Fruit fly (Drosophila melanogaster): ENCODE measurements around the gene CG14839.

Gene CG14839

DNA sequence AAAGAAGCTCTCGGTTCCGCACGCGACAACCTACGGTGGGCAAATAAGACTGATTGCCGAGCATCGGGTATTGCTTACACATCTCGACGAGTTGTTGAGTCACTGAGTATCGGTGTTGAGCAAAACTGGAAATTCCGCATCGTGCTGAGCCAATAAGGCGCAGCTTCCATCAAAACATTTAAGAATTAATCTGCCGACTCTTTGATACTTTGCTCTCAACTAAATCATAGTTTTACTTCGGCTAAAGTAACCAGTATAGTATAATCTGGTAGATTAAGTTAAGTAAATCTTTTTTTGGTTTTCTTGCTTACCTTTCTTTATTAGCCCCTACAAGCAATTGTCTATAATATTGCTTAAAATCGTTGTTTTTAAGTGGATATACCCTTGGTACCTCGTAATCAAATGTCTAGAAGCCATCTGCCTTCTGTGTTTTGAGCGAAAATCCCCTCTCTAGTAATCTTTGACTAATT lies 38.0 kb upstream of the CG14839 start, which contains the start of gene Sp212 (continued):
- TF ChIP-seq CG6276 (GFP tag; optimal IDR thresholded peaks at IDR 0.05) (no peak), Met (GFP tag; optimal IDR thresholded peaks at IDR 0.05) (no peak), CG3919 (GFP tag; optimal IDR thresholded peaks at IDR 0.05) (no peak), Smox (GFP tag; optimal IDR thresholded peaks at IDR 0.05) (no peak), CG10631 (GFP tag; optimal IDR thresholded peaks at IDR 0.05) (no peak)

dm6 chr3R:14226662-14227061 lies 35.5 kb upstream of the CG14839 start, which contains the start of gene CG9631:
TSS of gene CG9631 (minus strand) at chr3R:14226762.
- TF ChIP-seq CG11762 (GFP tag; optimal IDR thresholded peaks at IDR 0.05; ENCODE audit: insufficient read depth) (no peak), CG10669 (GFP tag; optimal IDR thresholded peaks at IDR 0.05) (no peak), Eip93F (GFP tag; optimal IDR thresholded peaks at IDR 0.05) (no peak), topi (GFP tag; optimal IDR thresholded peaks at IDR 0.05) (no peak), CG34406 (GFP tag; optimal IDR thresholded peaks at IDR 0.05) (no peak), Hr39 (GFP tag; optimal IDR thresholded peaks at IDR 0.05) (no peak), Eip75B (GFP tag; optimal IDR thresholded peaks at IDR 0.05) (no peak), Lpt (GFP tag; optimal IDR thresholded peaks at IDR 0.05) (no peak), CG6792 (GFP tag; optimal IDR thresholded peaks at IDR 0.05) (no peak), salr (GFP tag; optimal IDR thresholded peaks at IDR 0.05) (no peak), CG1621 (tag; optimal IDR thresholded peaks at IDR 0.05) (no peak), CG6276 (GFP tag; optimal IDR thresholded peaks at IDR 0.05) (no peak), fkh (GFP tag; optimal IDR thresholded peaks at IDR 0.05) (no peak), cyc (GFP tag; optimal IDR thresholded peaks at IDR 0.05) (no peak), ss (GFP tag; optimal IDR thresholded peaks at IDR 0.05) (no peak), Ets96B (tag; optimal IDR thresholded peaks at IDR 0.05) (no peak)

DNA sequence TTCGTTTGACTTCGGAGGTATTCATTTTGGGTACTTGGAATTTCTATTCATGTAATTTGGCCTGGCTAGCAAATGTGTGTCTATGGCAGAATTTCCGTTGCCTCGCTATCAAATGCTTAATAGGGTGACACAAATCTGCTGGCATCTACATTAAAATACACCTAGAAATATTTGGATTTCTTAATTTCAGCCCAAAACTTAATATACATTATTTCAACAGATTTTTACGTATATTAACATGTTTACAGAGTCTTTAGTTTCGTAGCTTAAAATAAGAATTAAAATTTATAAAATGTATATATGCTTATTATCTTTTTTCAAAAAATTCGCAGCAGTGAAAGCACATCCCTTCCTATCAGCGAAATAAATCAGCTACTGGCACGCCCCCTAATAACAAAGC lies 33.1 kb upstream of the CG14839 start, which contains the start of gene CG9624:
Gene CG9624, minus strand, starts transcription at position 101 of the 400 bp plus-strand sequence.
- TF ChIP-seq cyc (GFP tag; optimal IDR thresholded peaks at IDR 0.05) (no peak), CG11902 (GFP tag; optimal IDR thresholded peaks at IDR 0.05) (no peak), svp (GFP tag) (no peak), topi (GFP tag; optimal IDR thresholded peaks at IDR 0.05) (no peak), Ets21C (GFP tag; optimal IDR thresholded peaks at IDR 0.05) (no peak), Smox (GFP tag; optimal IDR thresholded peaks at IDR 0.05) (no peak), Sox14 (GFP tag; optimal IDR thresholded peaks at IDR 0.05) (no peak), CG10631 (GFP tag; optimal IDR thresholded peaks at IDR 0.05) (no peak), CG6792 (GFP tag; optimal IDR thresholded peaks at IDR 0.05) (no peak)

- TF ChIP-seq Lpt (GFP tag; optimal IDR thresholded peaks at IDR 0.05) (no peak), Sox14 (GFP tag; optimal IDR thresholded peaks at IDR 0.05) (no peak), pdm3 (GFP tag; optimal IDR thresholded peaks at IDR 0.05) (no peak), Gug (GFP tag; IDR thresholded peaks at IDR 0.05) (no peak), CG4318 (GFP tag; optimal IDR thresholded peaks at IDR 0.05) (no peak), CG8319 (GFP tag; optimal IDR thresholded peaks at IDR 0.05) (no peak), fd59A (GFP tag; optimal IDR thresholded peaks at IDR 0.05) (no peak), CG3919 (GFP tag; optimal IDR thresholded peaks at IDR 0.05) (no peak), achi (GFP tag; optimal IDR thresholded peaks at IDR 0.05) (no peak), CG10631 (GFP tag; optimal IDR thresholded peaks at IDR 0.05) (no peak), ss (GFP tag; optimal IDR thresholded peaks at IDR 0.05) (no peak), CG34406 (GFP tag; optimal IDR thresholded peaks at IDR 0.05) (no peak), lz (GFP tag; optimal IDR thresholded peaks at IDR 0.05) (no peak), fkh (GFP tag; optimal IDR thresholded peaks at IDR 0.05) (no peak)
Measured at dm6 chr3R:14244577-14244976, 17.6 kb upstream of the CG14839 start, which contains the start of gene CG43291. TSS of gene CG43291 (minus strand) at chr3R:14244677.

- TF ChIP-seq Met (GFP tag; optimal IDR thresholded peaks at IDR 0.05), result no peak
- no peak for TF ChIP-seq Hr4 (GFP tag; optimal IDR thresholded peaks at IDR 0.05)
- no peak for TF ChIP-seq CG7368 (GFP tag; optimal IDR thresholded peaks at IDR 0.05)
- TF ChIP-seq Eip78C (GFP tag), result no peak
- no peak for TF ChIP-seq CG8632 (GFP tag; optimal IDR thresholded peaks at IDR 0.05)
Measured at dm6 chr3R:14245371-14245770, 16.8 kb upstream of the CG14839 start, which contains the start of gene CG9616. TSS of gene CG9616 (minus strand) at chr3R:14245471.
